Worm (Caenorhabditis elegans) whole organism, midembryonic: ENCODE data around the gene M88.3.

Experiments used
- T22C8.4 ChIP-seq: fragments of 200-800 bp; sonication (Bioruptor generic); IDR thresholded peaks from 2 replicates; pipeline ENCODE4 v1.3.6; 2022; ENCODE audit warnings: missing genetic modification characterization, missing compliant biosample characterization
- cog-1 ChIP-seq: sonication (generic microtip); optimal IDR thresholded peaks from 2 replicates; lab custom pipeline; 2016; ENCODE audit warnings: missing genetic modification characterization, missing compliant biosample characterization
- flt-1 ChIP-seq: fragments of 200-800 bp; sonication (Bioruptor generic); IDR thresholded peaks from 2 replicates; pipeline ENCODE4 v1.3.6; 2022; ENCODE audit warnings: missing genetic modification characterization, missing compliant biosample characterization
- klf-2 ChIP-seq: fragments of 200-800 bp; sonication (Bioruptor generic); conservative IDR thresholded peaks from 2 replicates; pipeline ENCODE4 v1.3.6; 2022; ENCODE audit warnings: missing genetic modification reagents, missing genetic modification characterization, missing compliant biosample characterization
- med-1 ChIP-seq: sonication (generic microtip); optimal IDR thresholded peaks from 2 replicates; lab custom pipeline; 2017; ENCODE audit warnings: missing genetic modification characterization, mild to moderate bottlenecking, missing compliant biosample characterization, antibody characterized with exemption, missing genetic modification reagents; ENCODE audit not compliant: insufficient read depth
- ref-1 ChIP-seq: fragments of 200-800 bp; sonication (Bioruptor generic); conservative IDR thresholded peaks from 2 replicates; pipeline ENCODE4 v1.3.6; 2022; ENCODE audit warnings: missing genetic modification reagents, missing genetic modification characterization, missing compliant biosample characterization
- tab-1 ChIP-seq: fragments of 200-800 bp; sonication (Bioruptor generic); IDR thresholded peaks from 2 replicates; pipeline ENCODE4 v1.3.6; 2022; ENCODE audit warnings: missing genetic modification characterization, missing compliant biosample characterization
- ztf-23 ChIP-seq: fragments of 200-800 bp; sonication (Bioruptor generic); IDR thresholded peaks from 2 replicates; pipeline ENCODE4 v1.3.6; 2022; ENCODE audit warnings: missing genetic modification reagents, missing genetic modification characterization, missing compliant biosample characterization
- ztf-29 ChIP-seq: fragments of 200-800 bp; sonication (Bioruptor generic); IDR thresholded peaks from 2 replicates; pipeline ENCODE4 v1.3.6; 2022; ENCODE audit warnings: missing genetic modification reagents, missing genetic modification characterization, missing compliant biosample characterization

Gene M88.3

DNA sequence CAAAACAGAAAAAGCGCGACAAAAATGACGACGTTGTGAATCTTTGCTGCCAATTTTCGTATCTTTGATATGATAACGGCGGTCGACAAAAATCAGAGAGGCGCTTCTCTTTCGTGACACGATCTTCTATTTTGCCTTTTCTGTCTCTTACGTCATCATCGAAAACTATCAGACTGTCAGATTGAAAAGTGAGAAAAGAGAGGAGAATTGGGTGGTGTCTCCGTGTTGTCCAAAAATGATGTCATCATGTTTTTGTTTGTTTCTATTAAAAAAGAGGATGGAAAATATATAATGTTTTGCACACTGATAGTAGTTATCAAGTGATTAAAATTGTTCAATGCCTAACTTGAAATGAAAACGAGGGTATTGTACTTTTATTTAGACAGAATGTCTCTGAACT, 48.8 kb downstream of the M88.3 start:
- TF ChIP-seq T22C8.4 (GFP tag; lab: Robert Waterston, UW), result no peak
- TF ChIP-seq ztf-23 (GFP tag; lab: Robert Waterston, UW), result no peak
- TF ChIP-seq cog-1 (tag; lab: Kevin White, UChicago), result no peak
- TF ChIP-seq ref-1 (GFP tag; lab: Robert Waterston, UW), result no peak

DNA sequence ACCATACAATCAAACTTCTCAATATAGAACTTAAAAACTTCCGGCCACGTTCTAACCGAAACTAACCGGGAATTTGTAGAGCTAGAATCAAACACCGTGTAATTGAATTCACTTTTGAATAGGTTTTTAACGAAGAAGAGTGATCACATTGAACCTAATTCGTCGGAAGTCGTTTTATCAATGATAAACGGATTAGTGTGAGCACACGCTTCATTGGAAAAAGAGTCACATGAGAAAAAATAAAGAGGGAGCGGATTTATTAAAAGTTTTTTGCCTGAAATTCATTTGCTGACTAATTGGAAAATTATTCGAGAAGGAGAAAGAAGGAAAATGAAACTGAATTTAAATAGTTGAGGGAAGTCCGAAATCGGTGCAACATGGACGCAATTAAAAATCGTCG, 49.2 kb downstream of the M88.3 start:
- TF ChIP-seq cog-1 (tag; lab: Kevin White, UChicago) (no peak), ref-1 (GFP tag; lab: Robert Waterston, UW) (no peak), ztf-23 (GFP tag; lab: Robert Waterston, UW) (no peak), klf-2 (GFP tag; lab: Robert Waterston, UW) (no peak), tab-1 (GFP tag; lab: Robert Waterston, UW) (no peak), T22C8.4 (GFP tag; lab: Robert Waterston, UW) (no peak), med-1 (GFP tag; lab: Kevin White, UChicago) (no peak), flt-1 (GFP tag; lab: Robert Waterston, UW) (no peak), ztf-29 (no peak)

DNA sequence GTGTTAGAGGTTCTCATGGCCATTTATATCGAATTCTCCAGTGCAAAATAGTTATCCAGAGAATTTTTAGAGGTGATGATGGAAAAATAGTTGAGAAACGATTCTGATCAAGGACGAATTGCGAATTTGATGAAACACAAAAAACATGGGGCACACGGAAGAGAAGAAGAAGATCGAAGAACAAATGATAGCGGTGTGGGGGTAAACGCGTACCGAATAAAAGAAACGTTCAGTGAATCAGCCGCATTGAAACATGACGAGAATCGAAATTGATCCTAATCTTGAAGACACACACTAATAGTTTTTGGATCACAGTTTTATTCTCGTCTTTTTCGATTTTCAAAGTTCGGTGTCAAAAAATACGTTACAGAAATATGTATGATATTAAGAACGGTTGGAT, 49.6 kb downstream of the M88.3 start:
- TF ChIP-seq ztf-23 (GFP tag; lab: Robert Waterston, UW), result no peak
- no peak for TF ChIP-seq ref-1 (GFP tag; lab: Robert Waterston, UW)
- TF ChIP-seq klf-2 (GFP tag; lab: Robert Waterston, UW), result no peak
- no peak for TF ChIP-seq T22C8.4 (GFP tag; lab: Robert Waterston, UW)
- no peak for TF ChIP-seq med-1 (GFP tag; lab: Kevin White, UChicago)
- no peak for TF ChIP-seq flt-1 (GFP tag; lab: Robert Waterston, UW)
- TF ChIP-seq tab-1 (GFP tag; lab: Robert Waterston, UW), result no peak
- no peak for TF ChIP-seq ztf-29
- TF ChIP-seq cog-1 (tag; lab: Kevin White, UChicago), result no peak

DNA sequence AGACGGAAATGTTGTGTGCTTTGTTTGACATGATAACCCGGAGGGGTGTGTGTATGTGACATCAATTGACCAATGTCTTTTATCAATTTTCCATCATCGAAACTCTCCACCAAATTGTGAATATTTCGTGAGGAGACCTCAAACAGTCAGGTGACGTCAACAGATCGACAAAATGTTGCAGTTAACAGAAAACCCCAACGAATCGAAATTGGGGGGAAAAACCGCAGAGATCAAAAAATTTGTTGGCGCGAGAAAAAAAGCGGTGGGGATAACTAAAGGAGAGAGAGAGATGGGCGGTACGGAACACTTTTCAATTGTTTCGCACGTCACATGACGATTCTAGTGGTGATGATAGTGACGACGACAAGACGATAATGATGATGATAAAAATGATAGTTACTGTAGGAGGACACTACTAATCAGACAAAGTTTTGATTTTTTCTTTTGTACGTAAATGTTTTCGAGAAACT, 50.3 kb downstream of the M88.3 start:
- TF ChIP-seq med-1 (GFP tag; lab: Kevin White, UChicago), result no peak
- no peak for TF ChIP-seq klf-2 (GFP tag; lab: Robert Waterston, UW)
- TF ChIP-seq cog-1 (tag; lab: Kevin White, UChicago), result no peak
- no peak for TF ChIP-seq tab-1 (GFP tag; lab: Robert Waterston, UW)
- no peak for TF ChIP-seq ztf-23 (GFP tag; lab: Robert Waterston, UW)
- no peak for TF ChIP-seq ztf-29
- TF ChIP-seq T22C8.4 (GFP tag; lab: Robert Waterston, UW), result no peak
- TF ChIP-seq ref-1 (GFP tag; lab: Robert Waterston, UW), result no peak
- TF ChIP-seq flt-1 (GFP tag; lab: Robert Waterston, UW), result no peak
